Comparison of ENCODE assay signal across 4 worm cellular contexts in genomic region chrIII:6170038-6170437, ce11.
TF ChIP-seq lines count a peak whose summit lies in the region.

No protein-coding gene starts in this region.

TF ChIP-seq in whole organism, L1 larva, 84 proteins besides CTCF, POLR2A, EP300 and RAD21 (continued from another document and continues in another):
- TF ChIP-seq sox-4 (tag; optimal IDR thresholded peaks at IDR 0.05; lab: Kevin White, UChicago) (no peak), unc-30 (tag; optimal IDR thresholded peaks at IDR 0.05; lab: Kevin White, UChicago) (no peak), xbp-1 (tag; optimal IDR thresholded peaks at IDR 0.05; lab: Kevin White, UChicago) (peak; percentile 3), egl-13 (tag; optimal IDR thresholded peaks at IDR 0.05; lab: Kevin White, UChicago) (no peak), hlh-17 (GFP tag; optimal IDR thresholded peaks at IDR 0.05; lab: Kevin White, UChicago; ENCODE audit: borderline replicate concordance) (no peak), lin-39 (tag; optimal IDR thresholded peaks at IDR 0.05; lab: Kevin White, UChicago) (no peak), ceh-90 (tag; optimal IDR thresholded peaks at IDR 0.05; lab: Kevin White, UChicago) (no peak), lir-3 (tag; optimal IDR thresholded peaks at IDR 0.05; lab: Kevin White, UChicago; ENCODE audit: poor library complexity) (no peak), lin-14 (GFP tag; optimal IDR thresholded peaks at IDR 0.05; lab: Kevin White, UChicago) (peak; percentile 84), fos-1 (tag; optimal IDR thresholded peaks at IDR 0.05; lab: Kevin White, UChicago) (peak; percentile 25), C16A3.4 (tag; optimal IDR thresholded peaks at IDR 0.05; lab: Kevin White, UChicago) (no peak), skn-1 (tag; optimal IDR thresholded peaks at IDR 0.05; lab: Kevin White, UChicago) (peak; percentile 29), ama-1 (optimal IDR thresholded peaks at IDR 0.05; lab: Kevin White, UChicago) (no peak), C04F5.9 (tag; optimal IDR thresholded peaks at IDR 0.05; lab: Kevin White, UChicago) (no peak), ceh-88 (GFP tag; IDR thresholded peaks at IDR 0.05; lab: Robert Waterston, UW) (no peak), fkh-4 (tag; optimal IDR thresholded peaks at IDR 0.05; lab: Kevin White, UChicago; ENCODE audit: borderline replicate concordance) (no peak), nhr-28 (tag; optimal IDR thresholded peaks at IDR 0.05; lab: Kevin White, UChicago) (no peak), C34B4.2 (tag; optimal IDR thresholded peaks at IDR 0.05; lab: Kevin White, UChicago) (no peak), sup-37 (GFP tag; optimal IDR thresholded peaks at IDR 0.05; lab: Kevin White, UChicago) (no peak), sptf-1 (tag; optimal IDR thresholded peaks at IDR 0.05; lab: Kevin White, UChicago) (no peak), unc-98 (GFP tag; IDR thresholded peaks at IDR 0.05; lab: Robert Waterston, UW) (no peak), nhr-11 (tag; optimal IDR thresholded peaks at IDR 0.05; lab: Kevin White, UChicago) (no peak), elt-2 (tag; optimal IDR thresholded peaks at IDR 0.05; lab: Kevin White, UChicago) (no peak), irx-1 (tag; optimal IDR thresholded peaks at IDR 0.05; lab: Kevin White, UChicago) (no peak), snpc-4 (tag; optimal IDR thresholded peaks at IDR 0.05; lab: Kevin White, UChicago) (no peak), nhr-20 (tag; optimal IDR thresholded peaks at IDR 0.05; lab: Kevin White, UChicago) (peak; percentile 60), vab-15 (tag; optimal IDR thresholded peaks at IDR 0.05; lab: Kevin White, UChicago) (no peak), ztf-11 (tag; optimal IDR thresholded peaks at IDR 0.05; lab: Kevin White, UChicago) (no peak), unc-86 (tag; optimal IDR thresholded peaks at IDR 0.05; lab: Kevin White, UChicago) (no peak), nhr-12 (tag; optimal IDR thresholded peaks at IDR 0.05; lab: Kevin White, UChicago) (no peak), nhr-71 (tag; optimal IDR thresholded peaks at IDR 0.05; lab: Kevin White, UChicago) (peak; percentile 72), mep-1 (tag; optimal IDR thresholded peaks at IDR 0.05; lab: Kevin White, UChicago) (no peak), mab-9 (GFP tag; IDR thresholded peaks at IDR 0.05; lab: Robert Waterston, UW) (no peak), dsc-1 (tag; optimal IDR thresholded peaks at IDR 0.05; lab: Kevin White, UChicago) (peak; percentile 10), aly-2 (tag; optimal IDR thresholded peaks at IDR 0.05; lab: Kevin White, UChicago) (peak; percentile 2)

TF ChIP-seq in whole organism, L2 larva, 48 proteins besides CTCF, POLR2A, EP300 and RAD21 (continued from another document):
- TF ChIP-seq peb-1 (tag; optimal IDR thresholded peaks at IDR 0.05; lab: Kevin White, UChicago) (no peak), nhr-12 (tag; optimal IDR thresholded peaks at IDR 0.05; lab: Kevin White, UChicago) (no peak), gmeb-1 (tag; optimal IDR thresholded peaks at IDR 0.05; lab: Kevin White, UChicago) (no peak), unc-55 (GFP tag; optimal IDR thresholded peaks at IDR 0.05; lab: Kevin White, UChicago) (peak; percentile 45), lsy-2 (tag; optimal IDR thresholded peaks at IDR 0.05; lab: Kevin White, UChicago) (peak in 1 of 2 experiments; percentile 60), nhr-237 (tag; optimal IDR thresholded peaks at IDR 0.05; lab: Kevin White, UChicago) (no peak), ama-1 (optimal IDR thresholded peaks at IDR 0.05; lab: Kevin White, UChicago) (peak; percentile 56), ztf-11 (tag; optimal IDR thresholded peaks at IDR 0.05; lab: Kevin White, UChicago) (no peak), sma-3 (GFP tag; optimal IDR thresholded peaks at IDR 0.05; lab: Kevin White, UChicago) (no peak), ZK546.5 (tag; optimal IDR thresholded peaks at IDR 0.05; lab: Kevin White, UChicago) (no peak), blmp-1 (tag; optimal IDR thresholded peaks at IDR 0.05; lab: Kevin White, UChicago; ENCODE audit: insufficient read depth) (no peak), zag-1 (tag; optimal IDR thresholded peaks at IDR 0.05; lab: Kevin White, UChicago) (no peak), crh-2 (tag; optimal IDR thresholded peaks at IDR 0.05; lab: Kevin White, UChicago) (peak; percentile 32), alr-1 (tag; optimal IDR thresholded peaks at IDR 0.05; lab: Kevin White, UChicago) (no peak), nhr-11 (tag; optimal IDR thresholded peaks at IDR 0.05; lab: Kevin White, UChicago) (no peak), lin-39 (tag; optimal IDR thresholded peaks at IDR 0.05; lab: Kevin White, UChicago) (no peak), nhr-21 (tag; optimal IDR thresholded peaks at IDR 0.05; lab: Kevin White, UChicago) (no peak), ceh-16 (tag; optimal IDR thresholded peaks at IDR 0.05; lab: Kevin White, UChicago) (no peak), sma-9 (GFP tag; optimal IDR thresholded peaks at IDR 0.05; lab: Kevin White, UChicago) (peak; percentile 37), sma-9 (tag; optimal IDR thresholded peaks at IDR 0.05; lab: Kevin White, UChicago) (no peak), mbf-1 (tag; optimal IDR thresholded peaks at IDR 0.05; lab: Kevin White, UChicago) (no peak), nhr-23 (tag; optimal IDR thresholded peaks at IDR 0.05; lab: Kevin White, UChicago) (no peak), nhr-6 (tag; optimal IDR thresholded peaks at IDR 0.05; lab: Kevin White, UChicago) (no peak), mdl-1 (tag; optimal IDR thresholded peaks at IDR 0.05; lab: Kevin White, UChicago) (no peak), elt-1 (tag; optimal IDR thresholded peaks at IDR 0.05; lab: Kevin White, UChicago) (no peak), F13H6.1 (tag; optimal IDR thresholded peaks at IDR 0.05; lab: Kevin White, UChicago) (peak; percentile 46), unc-39 (tag; optimal IDR thresholded peaks at IDR 0.05; lab: Kevin White, UChicago) (no peak), nhr-25 (tag; optimal IDR thresholded peaks at IDR 0.05; lab: Kevin White, UChicago) (peak; percentile 13), Y55F3AM.14 (GFP tag; optimal IDR thresholded peaks at IDR 0.05; lab: Kevin White, UChicago) (no peak), skn-1 (tag; optimal IDR thresholded peaks at IDR 0.05; lab: Kevin White, UChicago) (no peak), ceh-82 (tag; optimal IDR thresholded peaks at IDR 0.05; lab: Kevin White, UChicago) (no peak), snpc-4 (tag; optimal IDR thresholded peaks at IDR 0.05; lab: Kevin White, UChicago) (no peak), nhr-77 (tag; optimal IDR thresholded peaks at IDR 0.05; lab: Kevin White, UChicago) (no peak), aly-2 (tag; optimal IDR thresholded peaks at IDR 0.05; lab: Kevin White, UChicago) (no peak), unc-62 (GFP tag; optimal IDR thresholded peaks at IDR 0.05; lab: Kevin White, UChicago) (no peak), elt-3 (tag; optimal IDR thresholded peaks at IDR 0.05; lab: Kevin White, UChicago) (no peak), fos-1 (tag; optimal IDR thresholded peaks at IDR 0.05; lab: Kevin White, UChicago) (peak; percentile 3)

TF ChIP-seq in whole organism, L3 larva, 47 proteins besides CTCF, POLR2A, EP300 and RAD21 (continued from another document):
- TF ChIP-seq elt-1 (tag; optimal IDR thresholded peaks at IDR 0.05; lab: Kevin White, UChicago) (no peak), aly-2 (tag; optimal IDR thresholded peaks at IDR 0.05; lab: Kevin White, UChicago) (no peak), fkh-2 (tag; optimal IDR thresholded peaks at IDR 0.05; lab: Kevin White, UChicago) (no peak), mml-1 (tag; optimal IDR thresholded peaks at IDR 0.05; lab: Kevin White, UChicago) (no peak), mdl-1 (tag; optimal IDR thresholded peaks at IDR 0.05; lab: Kevin White, UChicago) (no peak), sea-2 (GFP tag; optimal IDR thresholded peaks at IDR 0.05; lab: Kevin White, UChicago) (no peak), fkh-10 (GFP tag; optimal IDR thresholded peaks at IDR 0.05; lab: Kevin White, UChicago) (no peak), nhr-23 (tag; optimal IDR thresholded peaks at IDR 0.05; lab: Kevin White, UChicago) (no peak), nfya-1 (tag; optimal IDR thresholded peaks at IDR 0.05; lab: Kevin White, UChicago; ENCODE audit: insufficient read depth) (peak; percentile 65), hmg-11 (tag; optimal IDR thresholded peaks at IDR 0.05; lab: Kevin White, UChicago) (peak; percentile 43), ceh-9 (tag; optimal IDR thresholded peaks at IDR 0.05; lab: Kevin White, UChicago) (no peak), eor-1 (tag; optimal IDR thresholded peaks at IDR 0.05; lab: Kevin White, UChicago) (no peak), ceh-16 (tag; optimal IDR thresholded peaks at IDR 0.05; lab: Kevin White, UChicago) (no peak), nhr-11 (tag; optimal IDR thresholded peaks at IDR 0.05; lab: Kevin White, UChicago) (peak; percentile 36), snpc-4 (tag; optimal IDR thresholded peaks at IDR 0.05; lab: Kevin White, UChicago) (peak; percentile 44), daf-12 (tag; optimal IDR thresholded peaks at IDR 0.05; lab: Kevin White, UChicago) (no peak), R02D3.7 (tag; optimal IDR thresholded peaks at IDR 0.05; lab: Kevin White, UChicago) (no peak), egl-5 (tag; optimal IDR thresholded peaks at IDR 0.05; lab: Kevin White, UChicago) (no peak), nhr-76 (tag; optimal IDR thresholded peaks at IDR 0.05; lab: Kevin White, UChicago) (no peak), lin-39 (tag; optimal IDR thresholded peaks at IDR 0.05; lab: Kevin White, UChicago) (peak; percentile 18), ama-1 (optimal IDR thresholded peaks at IDR 0.05; lab: Kevin White, UChicago) (peak; percentile 45), tbx-2 (tag; optimal IDR thresholded peaks at IDR 0.05; lab: Kevin White, UChicago) (no peak), ceh-82 (tag; optimal IDR thresholded peaks at IDR 0.05; lab: Kevin White, UChicago) (no peak), skn-1 (tag; optimal IDR thresholded peaks at IDR 0.05; lab: Kevin White, UChicago) (no peak), lin-15B (tag; optimal IDR thresholded peaks at IDR 0.05; lab: Kevin White, UChicago) (peak; percentile 19), nhr-28 (tag; optimal IDR thresholded peaks at IDR 0.05; lab: Kevin White, UChicago) (no peak), pha-4 (tag; optimal IDR thresholded peaks at IDR 0.05; lab: Kevin White, UChicago) (peak; percentile 1), nhr-67 (tag; optimal IDR thresholded peaks at IDR 0.05; lab: Kevin White, UChicago) (no peak), jun-1 (tag; optimal IDR thresholded peaks at IDR 0.05; lab: Kevin White, UChicago) (no peak), ztf-11 (tag; optimal IDR thresholded peaks at IDR 0.05; lab: Kevin White, UChicago) (no peak), nhr-77 (tag; optimal IDR thresholded peaks at IDR 0.05; lab: Kevin White, UChicago) (no peak), lsy-12 (tag; optimal IDR thresholded peaks at IDR 0.05; lab: Kevin White, UChicago) (no peak), elt-2 (tag; optimal IDR thresholded peaks at IDR 0.05; lab: Kevin White, UChicago) (peak; percentile 11), nhr-43 (tag; optimal IDR thresholded peaks at IDR 0.05; lab: Kevin White, UChicago; ENCODE audit: poor library complexity, severe bottlenecking) (no peak)

TF ChIP-seq in whole organism, L4 larva, 104 proteins besides CTCF, POLR2A, EP300 and RAD21 (continued from another document and continues in another):
- TF ChIP-seq egl-43 (GFP tag; IDR thresholded peaks at IDR 0.05; lab: Robert Waterston, UW) = no peak
- TF ChIP-seq cey-2 (tag; optimal IDR thresholded peaks at IDR 0.05; lab: Kevin White, UChicago; ENCODE audit: borderline replicate concordance, insufficient read depth) = no peak
- no peak for TF ChIP-seq F26F4.8 (GFP tag; conservative IDR thresholded peaks at IDR 0.05; lab: Robert Waterston, UW)
- no peak for TF ChIP-seq daf-12 (tag; optimal IDR thresholded peaks at IDR 0.05; lab: Kevin White, UChicago)
- no peak for TF ChIP-seq zag-1 (tag; optimal IDR thresholded peaks at IDR 0.05; lab: Kevin White, UChicago)
- no peak for TF ChIP-seq dve-1 (tag; optimal IDR thresholded peaks at IDR 0.05; lab: Kevin White, UChicago; ENCODE audit: insufficient read depth)
- no peak for TF ChIP-seq lin-29 (GFP tag; IDR thresholded peaks at IDR 0.05; lab: Robert Waterston, UW)
- TF ChIP-seq ceh-62 (tag; optimal IDR thresholded peaks at IDR 0.05; lab: Kevin White, UChicago) = no peak
- TF ChIP-seq php-3 (GFP tag; IDR thresholded peaks at IDR 0.05; lab: Robert Waterston, UW) = no peak
- TF ChIP-seq nhr-111 (GFP tag; optimal IDR thresholded peaks at IDR 0.05; lab: Kevin White, UChicago) = no peak
- TF ChIP-seq ctbp-1 (GFP tag; IDR thresholded peaks at IDR 0.05; lab: Robert Waterston, UW) = 0 out of 2 replicates have a peak, but pooled peaks have one; percentile 7
- no peak for TF ChIP-seq F37D6.2 (tag; optimal IDR thresholded peaks at IDR 0.05; lab: Kevin White, UChicago)
- TF ChIP-seq D1046.2 (GFP tag; IDR thresholded peaks at IDR 0.05; lab: Robert Waterston, UW) = no peak
- TF ChIP-seq ZK337.2 (GFP tag; IDR thresholded peaks at IDR 0.05; lab: Robert Waterston, UW) = no peak
- TF ChIP-seq sdz-12 (GFP tag; optimal IDR thresholded peaks at IDR 0.05; lab: Kevin White, UChicago) = no peak
- TF ChIP-seq nhr-25 (tag; optimal IDR thresholded peaks at IDR 0.05; lab: Kevin White, UChicago; ENCODE audit: borderline replicate concordance, insufficient read depth) = no peak
- no peak for TF ChIP-seq tag-97 (GFP tag; IDR thresholded peaks at IDR 0.05; lab: Robert Waterston, UW)
- no peak for TF ChIP-seq nhr-41 (GFP tag; IDR thresholded peaks at IDR 0.05; lab: Robert Waterston, UW)
- peak; percentile 67 for TF ChIP-seq hlh-11 (tag; optimal IDR thresholded peaks at IDR 0.05; lab: Kevin White, UChicago)
- no peak for TF ChIP-seq zip-11 (GFP tag; IDR thresholded peaks at IDR 0.05; lab: Robert Waterston, UW)
- no peak for TF ChIP-seq lim-7 (GFP tag; IDR thresholded peaks at IDR 0.05; lab: Robert Waterston, UW)
- no peak for TF ChIP-seq ces-1 (GFP tag; optimal IDR thresholded peaks at IDR 0.05; lab: Kevin White, UChicago)
- TF ChIP-seq dpl-1 (GFP tag; optimal IDR thresholded peaks at IDR 0.05; lab: Kevin White, UChicago) = peak; percentile 35
- no peak for TF ChIP-seq F44E2.7 (GFP tag; IDR thresholded peaks at IDR 0.05; lab: Robert Waterston, UW)
- TF ChIP-seq dmd-8 (GFP tag; IDR thresholded peaks at IDR 0.05; lab: Robert Waterston, UW) = no peak
- TF ChIP-seq set-16 (GFP tag; IDR thresholded peaks at IDR 0.05; lab: Robert Waterston, UW) = no peak
- TF ChIP-seq lsy-2 (tag; optimal IDR thresholded peaks at IDR 0.05; lab: Kevin White, UChicago) = peak; percentile 18 to 67
- TF ChIP-seq fos-1 (tag; optimal IDR thresholded peaks at IDR 0.05; lab: Kevin White, UChicago) = no peak
- 0 out of 2 replicates have a peak, but pooled peaks have one; percentile 31 for TF ChIP-seq zfp-3 (GFP tag; conservative IDR thresholded peaks at IDR 0.05; lab: Robert Waterston, UW)
- no peak for TF ChIP-seq lin-13 (GFP tag; optimal IDR thresholded peaks at IDR 0.05; lab: Kevin White, UChicago)
- TF ChIP-seq ceh-20 (GFP tag; IDR thresholded peaks at IDR 0.05; lab: Robert Waterston, UW) = no peak
- TF ChIP-seq lin-15B (tag; optimal IDR thresholded peaks at IDR 0.05; lab: Kevin White, UChicago) = no peak
- TF ChIP-seq attf-4 (tag; optimal IDR thresholded peaks at IDR 0.05; lab: Kevin White, UChicago) = no peak
- no peak for TF ChIP-seq Y48G9A.11 (GFP tag; IDR thresholded peaks at IDR 0.05; lab: Robert Waterston, UW)
- peak; percentile 19 for TF ChIP-seq rbr-2 (tag; optimal IDR thresholded peaks at IDR 0.05; lab: Kevin White, UChicago)
- TF ChIP-seq hlh-30 (tag; optimal IDR thresholded peaks at IDR 0.05; lab: Kevin White, UChicago; ENCODE audit: insufficient read depth) = peak; percentile 26
- no peak for TF ChIP-seq egl-27 (tag; optimal IDR thresholded peaks at IDR 0.05; lab: Kevin White, UChicago)
- no peak for TF ChIP-seq madf-9 (GFP tag; conservative IDR thresholded peaks at IDR 0.05; lab: Robert Waterston, UW)
- TF ChIP-seq nhr-76 (tag; optimal IDR thresholded peaks at IDR 0.05; lab: Kevin White, UChicago) = no peak
- no peak for TF ChIP-seq pqm-1 (tag; optimal IDR thresholded peaks at IDR 0.05; lab: Kevin White, UChicago)
- TF ChIP-seq duxl-1 (tag; optimal IDR thresholded peaks at IDR 0.05; lab: Kevin White, UChicago; ENCODE audit: poor library complexity) = no peak
- no peak for TF ChIP-seq nhr-10 (tag; optimal IDR thresholded peaks at IDR 0.05; lab: Kevin White, UChicago)
- no peak for TF ChIP-seq vab-7 (GFP tag; IDR thresholded peaks at IDR 0.05; lab: Robert Waterston, UW)
- TF ChIP-seq dmd-6 (GFP tag; IDR thresholded peaks at IDR 0.05; lab: Robert Waterston, UW) = no peak
- TF ChIP-seq madf-5 (GFP tag; IDR thresholded peaks at IDR 0.05; lab: Robert Waterston, UW) = no peak
- TF ChIP-seq ceh-32 (tag; optimal IDR thresholded peaks at IDR 0.05; lab: Kevin White, UChicago; ENCODE audit: poor library complexity) = no peak
- no peak for TF ChIP-seq nhr-42 (GFP tag; IDR thresholded peaks at IDR 0.05; lab: Robert Waterston, UW)
